Fruit fly (Drosophila melanogaster) whole organism, embryonic: ENCODE results near the gene CG10508.

Experiments
- Fer3 ChIP-seq: fragments of 200-800 bp; sonication (Bioruptor generic); optimal IDR thresholded peaks from 2 replicates; lab custom pipeline; 2018; ENCODE audit warnings: missing biosample characterization, mild to moderate bottlenecking, missing genetic modification characterization, moderate library complexity
- klu ChIP-seq: fragments of 200-800 bp; sonication (Bioruptor generic); IDR thresholded peaks from 2 replicates; pipeline ENCODE4 v1.3.6; 2022; ENCODE audit warnings: missing biosample characterization, missing genetic modification characterization
- slp2 ChIP-seq: fragments of 200-800 bp; sonication (Bioruptor generic); optimal IDR thresholded peaks from 2 replicates; lab custom pipeline; 2016; ENCODE audit warnings: missing biosample characterization, missing genetic modification characterization
- sug ChIP-seq: fragments of 200-800 bp; optimal IDR thresholded peaks from 2 replicates; lab custom pipeline; 2019; ENCODE audit warnings: missing biosample characterization, mild to moderate bottlenecking, missing genetic modification characterization, moderate library complexity

DNA sequence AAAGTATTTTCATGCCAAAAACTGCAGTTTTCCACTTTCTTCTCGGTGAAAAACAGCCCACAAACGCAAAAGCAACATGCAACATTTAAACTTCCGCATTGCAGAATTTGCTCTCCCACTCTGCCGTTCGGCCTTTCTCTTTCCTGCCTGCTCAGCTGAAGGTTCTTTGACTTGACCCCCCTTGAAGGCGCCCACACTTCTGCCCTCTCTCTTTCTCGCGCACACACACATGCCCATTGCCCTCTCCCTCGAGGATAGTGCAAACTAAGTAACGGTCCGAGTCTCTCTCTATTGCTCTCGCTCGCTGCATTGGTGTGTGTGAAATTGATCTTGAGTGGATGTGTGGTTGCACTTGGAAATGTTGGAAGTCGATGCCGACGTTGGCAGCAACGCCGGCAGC lies 15.6 kb downstream of the CG10508 start:
- TF ChIP-seq klu (GFP tag; lab: Robert Waterston, UW) (no peak), Fer3 (tag; lab: Kevin White, UChicago) (no peak), slp2 (no peak), sug (tag; lab: Kevin White, UChicago) (no peak)
